Fruit fly (Drosophila melanogaster): ENCODE results near the gene kuz.

Gene kuz

dm6 chr2L:13513331-13514261 is 36.3 kb upstream of the kuz start (continued):
- peak; percentile 55 for TF ChIP-seq Rx (GFP tag; IDR thresholded peaks at IDR 0.05)
- peak; percentile 92 to 100 for TF ChIP-seq Trl (optimal IDR thresholded peaks at IDR 0.05)
- TF ChIP-seq Trl (GFP tag; optimal IDR thresholded peaks at IDR 0.05) = peak; percentile 76
- TF ChIP-seq aop (GFP tag; IDR thresholded peaks at IDR 0.05) = no peak
- TF ChIP-seq CG18764 (GFP tag; optimal IDR thresholded peaks at IDR 0.05) = peak; percentile 29
- peak; percentile 55 for TF ChIP-seq CG9215 (GFP tag; IDR thresholded peaks at IDR 0.05)
- no peak for TF ChIP-seq pzg (GFP tag; optimal IDR thresholded peaks at IDR 0.05)
- peak; percentile 60 for TF ChIP-seq CG13296 (GFP tag; optimal IDR thresholded peaks at IDR 0.05)
- peak; percentile 81 for TF ChIP-seq sob (GFP tag; IDR thresholded peaks at IDR 0.05)
- TF ChIP-seq CG10431 (GFP tag; optimal IDR thresholded peaks at IDR 0.05) = no peak
- peak; percentile 63 for TF ChIP-seq CG9876 (GFP tag; optimal IDR thresholded peaks at IDR 0.05)
- TF ChIP-seq CG18011 (GFP tag; optimal IDR thresholded peaks at IDR 0.05) = no peak
- TF ChIP-seq Bdp1 (GFP tag; optimal IDR thresholded peaks at IDR 0.05) = peak; percentile 29
- TF ChIP-seq CG17361 (GFP tag; IDR thresholded peaks at IDR 0.05) = peak; percentile 75
- TF ChIP-seq Abd-B (GFP tag; optimal IDR thresholded peaks at IDR 0.05) = peak; percentile 13
- TF ChIP-seq knrl (GFP tag; IDR thresholded peaks at IDR 0.05; ENCODE audit: partially characterized antibody) = no peak
- TF ChIP-seq jing (GFP tag; optimal IDR thresholded peaks at IDR 0.05) = no peak
- TF ChIP-seq CG9817 (tag; optimal IDR thresholded peaks at IDR 0.05) = peak; percentile 5
- TF ChIP-seq HmgZ (tag; optimal IDR thresholded peaks at IDR 0.05) = peak; percentile 21
- TF ChIP-seq pum (GFP tag; optimal IDR thresholded peaks at IDR 0.05) = peak; percentile 66
- peak; percentile 35 for TF ChIP-seq vfl (GFP tag; optimal IDR thresholded peaks at IDR 0.05)
- TF ChIP-seq Hr39 (optimal IDR thresholded peaks at IDR 0.05) = no peak
- TF ChIP-seq PHDP (tag; optimal IDR thresholded peaks at IDR 0.05) = peak; percentile 48
- peak; percentile 44 for TF ChIP-seq CG5953 (GFP tag; IDR thresholded peaks at IDR 0.05)
- TF ChIP-seq Hr51 (GFP tag; optimal IDR thresholded peaks at IDR 0.05) = peak in 1 of 2 experiments; percentile 53
- peak; percentile 12 for TF ChIP-seq CG34376 (GFP tag; optimal IDR thresholded peaks at IDR 0.05)
- TF ChIP-seq grau (tag; optimal IDR thresholded peaks at IDR 0.05) = peak; percentile 62
- peak; percentile 62 for TF ChIP-seq CG13624 (GFP tag; optimal IDR thresholded peaks at IDR 0.05)
- TF ChIP-seq CG1602 (GFP tag; optimal IDR thresholded peaks at IDR 0.05) = peak; percentile 44
- no peak for TF ChIP-seq CG31365 (tag; optimal IDR thresholded peaks at IDR 0.05)
- peak; percentile 59 for TF ChIP-seq unpg (GFP tag; optimal IDR thresholded peaks at IDR 0.05)
- peak; percentile 48 for TF ChIP-seq nerfin-1 (tag; optimal IDR thresholded peaks at IDR 0.05)
- peak; percentile 30 for TF ChIP-seq zen (tag; optimal IDR thresholded peaks at IDR 0.05)
- peak; percentile 65; the same call in 1 of the 3 replicates for TF ChIP-seq H15 (GFP tag; IDR thresholded peaks at IDR 0.05)
- peak; percentile 65 for TF ChIP-seq zfh2 (GFP tag; optimal IDR thresholded peaks at IDR 0.05)
- peak; percentile 42; the same call in 1 of the 3 replicates for TF ChIP-seq B-H1 (GFP tag; IDR thresholded peaks at IDR 0.05)
- no peak for TF ChIP-seq usp (GFP tag; optimal IDR thresholded peaks at IDR 0.05)
- TF ChIP-seq CG42726 (GFP tag; IDR thresholded peaks at IDR 0.05; ENCODE audit: partially characterized antibody) = no peak
- TF ChIP-seq Dip3 (GFP tag; optimal IDR thresholded peaks at IDR 0.05) = no peak
- TF ChIP-seq hb (GFP tag; IDR thresholded peaks at IDR 0.05; ENCODE audit: partially characterized antibody) = no peak
- TF ChIP-seq eyg (GFP tag; optimal IDR thresholded peaks at IDR 0.05) = no peak
- TF ChIP-seq Fer1 (GFP tag; optimal IDR thresholded peaks at IDR 0.05) = peak; percentile 20
- no peak for TF ChIP-seq ato (GFP tag; IDR thresholded peaks at IDR 0.05; ENCODE audit: partially characterized antibody)
- TF ChIP-seq CG3838 (GFP tag; optimal IDR thresholded peaks at IDR 0.05) = no peak
- TF ChIP-seq CG13287 (GFP tag; IDR thresholded peaks at IDR 0.05; ENCODE audit: partially characterized antibody) = no peak
- TF ChIP-seq CG7271 (tag; optimal IDR thresholded peaks at IDR 0.05) = no peak
- TF ChIP-seq onecut (GFP tag; IDR thresholded peaks at IDR 0.05) = peak; percentile 62
- TF ChIP-seq cato (GFP tag; optimal IDR thresholded peaks at IDR 0.05; ENCODE audit: borderline replicate concordance) = peak; percentile 20
- TF ChIP-seq fd102C (GFP tag; optimal IDR thresholded peaks at IDR 0.05) = peak; percentile 26
